Worm (Caenorhabditis elegans) whole organism, midembryonic: ENCODE measurements around the gene fbxa-192.

Experiments used
- T22C8.4 ChIP-seq: fragments of 200-800 bp; sonication (Bioruptor generic); IDR thresholded peaks from 2 replicates; pipeline ENCODE4 v1.3.6; 2022; ENCODE audit warnings: missing genetic modification characterization, missing compliant biosample characterization
- cog-1 ChIP-seq: sonication (generic microtip); optimal IDR thresholded peaks from 2 replicates; lab custom pipeline; 2016; ENCODE audit warnings: missing genetic modification characterization, missing compliant biosample characterization
- flt-1 ChIP-seq: fragments of 200-800 bp; sonication (Bioruptor generic); IDR thresholded peaks from 2 replicates; pipeline ENCODE4 v1.3.6; 2022; ENCODE audit warnings: missing genetic modification characterization, missing compliant biosample characterization
- klf-2 ChIP-seq: fragments of 200-800 bp; sonication (Bioruptor generic); conservative IDR thresholded peaks from 2 replicates; pipeline ENCODE4 v1.3.6; 2022; ENCODE audit warnings: missing genetic modification reagents, missing genetic modification characterization, missing compliant biosample characterization
- med-1 ChIP-seq: sonication (generic microtip); optimal IDR thresholded peaks from 2 replicates; lab custom pipeline; 2017; ENCODE audit warnings: missing genetic modification characterization, mild to moderate bottlenecking, missing compliant biosample characterization, antibody characterized with exemption, missing genetic modification reagents; ENCODE audit not compliant: insufficient read depth
- ref-1 ChIP-seq: fragments of 200-800 bp; sonication (Bioruptor generic); conservative IDR thresholded peaks from 2 replicates; pipeline ENCODE4 v1.3.6; 2022; ENCODE audit warnings: missing genetic modification reagents, missing genetic modification characterization, missing compliant biosample characterization
- tab-1 ChIP-seq: fragments of 200-800 bp; sonication (Bioruptor generic); IDR thresholded peaks from 2 replicates; pipeline ENCODE4 v1.3.6; 2022; ENCODE audit warnings: missing genetic modification characterization, missing compliant biosample characterization
- ztf-23 ChIP-seq: fragments of 200-800 bp; sonication (Bioruptor generic); IDR thresholded peaks from 2 replicates; pipeline ENCODE4 v1.3.6; 2022; ENCODE audit warnings: missing genetic modification reagents, missing genetic modification characterization, missing compliant biosample characterization
- ztf-29 ChIP-seq: fragments of 200-800 bp; sonication (Bioruptor generic); IDR thresholded peaks from 2 replicates; pipeline ENCODE4 v1.3.6; 2022; ENCODE audit warnings: missing genetic modification reagents, missing genetic modification characterization, missing compliant biosample characterization

Gene fbxa-192

ce11 chrV:17676553-17676952 is 26.2 kb upstream of the fbxa-192 start, which contains the start of gene str-92:
Gene str-92, minus strand, starts transcription at chrV:17676653.
- TF ChIP-seq T22C8.4 (GFP tag; lab: Robert Waterston, UW) (no peak), flt-1 (GFP tag; lab: Robert Waterston, UW) (no peak), cog-1 (no peak), ref-1 (GFP tag; lab: Robert Waterston, UW) (no peak), klf-2 (GFP tag; lab: Robert Waterston, UW) (no peak), ztf-29 (GFP tag; lab: Robert Waterston, UW) (no peak), med-1 (GFP tag; lab: Kevin White, UChicago) (no peak), tab-1 (GFP tag; lab: Robert Waterston, UW) (no peak), ztf-23 (GFP tag; lab: Robert Waterston, UW) (no peak)

- no peak for TF ChIP-seq med-1 (GFP tag; lab: Kevin White, UChicago)
- TF ChIP-seq flt-1 (GFP tag; lab: Robert Waterston, UW), result no peak
- TF ChIP-seq ztf-23 (GFP tag; lab: Robert Waterston, UW), result no peak
- TF ChIP-seq klf-2 (GFP tag; lab: Robert Waterston, UW), result no peak
- TF ChIP-seq cog-1, result no peak
- TF ChIP-seq T22C8.4 (GFP tag; lab: Robert Waterston, UW), result no peak
- TF ChIP-seq tab-1 (GFP tag; lab: Robert Waterston, UW), result no peak
- TF ChIP-seq ztf-29 (GFP tag; lab: Robert Waterston, UW), result no peak
- TF ChIP-seq ref-1 (GFP tag; lab: Robert Waterston, UW), result no peak
Measured at ce11 chrV:17673343-17673742, 23.0 kb upstream of the fbxa-192 start, which contains the start of gene str-93. Gene str-93, minus strand, starts transcription at chrV:17673443.

ce11 chrV:17668531-17668930 is 18.2 kb upstream of the fbxa-192 start, which contains the start of gene str-89:
Gene str-89, plus strand, starts transcription at chrV:17668831.
- TF ChIP-seq T22C8.4 (GFP tag; lab: Robert Waterston, UW), result no peak
- no peak for TF ChIP-seq tab-1 (GFP tag; lab: Robert Waterston, UW)
- no peak for TF ChIP-seq klf-2 (GFP tag; lab: Robert Waterston, UW)
- no peak for TF ChIP-seq cog-1
- no peak for TF ChIP-seq flt-1 (GFP tag; lab: Robert Waterston, UW)
- no peak for TF ChIP-seq ref-1 (GFP tag; lab: Robert Waterston, UW)
- no peak for TF ChIP-seq ztf-29 (GFP tag; lab: Robert Waterston, UW)
- TF ChIP-seq ztf-23 (GFP tag; lab: Robert Waterston, UW), result no peak
- TF ChIP-seq med-1 (GFP tag; lab: Kevin White, UChicago), result no peak

- TF ChIP-seq med-1 (GFP tag; lab: Kevin White, UChicago) (no peak), klf-2 (GFP tag; lab: Robert Waterston, UW) (no peak), ztf-23 (GFP tag; lab: Robert Waterston, UW) (no peak), ztf-29 (GFP tag; lab: Robert Waterston, UW) (no peak), T22C8.4 (GFP tag; lab: Robert Waterston, UW) (no peak), tab-1 (GFP tag; lab: Robert Waterston, UW) (no peak), ref-1 (GFP tag; lab: Robert Waterston, UW) (no peak), cog-1 (no peak), flt-1 (GFP tag; lab: Robert Waterston, UW) (no peak)
Measured at ce11 chrV:17667676-17668075, 17.3 kb upstream of the fbxa-192 start, which contains the start of gene F59A1.12. Gene F59A1.12, minus strand, starts transcription at chrV:17667776.

ce11 chrV:17665906-17666305 is 15.6 kb upstream of the fbxa-192 start, which contains the start of gene F59A1.11:
Gene F59A1.11, minus strand, starts transcription at chrV:17666006.
- TF ChIP-seq tab-1 (GFP tag; lab: Robert Waterston, UW) (no peak), flt-1 (GFP tag; lab: Robert Waterston, UW) (no peak), cog-1 (no peak), ztf-23 (GFP tag; lab: Robert Waterston, UW) (no peak), T22C8.4 (GFP tag; lab: Robert Waterston, UW) (no peak), med-1 (GFP tag; lab: Kevin White, UChicago) (no peak), ref-1 (GFP tag; lab: Robert Waterston, UW) (no peak), klf-2 (GFP tag; lab: Robert Waterston, UW) (no peak), ztf-29 (GFP tag; lab: Robert Waterston, UW) (no peak)

ce11 chrV:17664367-17664766 is 14.0 kb upstream of the fbxa-192 start:
- TF ChIP-seq cog-1 (no peak), med-1 (GFP tag; lab: Kevin White, UChicago) (no peak), flt-1 (GFP tag; lab: Robert Waterston, UW) (no peak), ztf-29 (GFP tag; lab: Robert Waterston, UW) (no peak), ref-1 (GFP tag; lab: Robert Waterston, UW) (no peak), T22C8.4 (GFP tag; lab: Robert Waterston, UW) (no peak), ztf-23 (GFP tag; lab: Robert Waterston, UW) (no peak), tab-1 (GFP tag; lab: Robert Waterston, UW) (no peak), klf-2 (GFP tag; lab: Robert Waterston, UW) (no peak)

ce11 chrV:17662260-17662659 is 11.9 kb upstream of the fbxa-192 start:
- no peak for TF ChIP-seq med-1 (GFP tag; lab: Kevin White, UChicago)
- TF ChIP-seq tab-1 (GFP tag; lab: Robert Waterston, UW), result no peak
- no peak for TF ChIP-seq T22C8.4 (GFP tag; lab: Robert Waterston, UW)
- TF ChIP-seq ztf-23 (GFP tag; lab: Robert Waterston, UW), result no peak
- no peak for TF ChIP-seq cog-1
- TF ChIP-seq ztf-29 (GFP tag; lab: Robert Waterston, UW), result no peak
- no peak for TF ChIP-seq ref-1 (GFP tag; lab: Robert Waterston, UW)
- no peak for TF ChIP-seq flt-1 (GFP tag; lab: Robert Waterston, UW)
- no peak for TF ChIP-seq klf-2 (GFP tag; lab: Robert Waterston, UW)

ce11 chrV:17660003-17660402 is 9.7 kb upstream of the fbxa-192 start, which contains the start of gene dgat-2:
Gene dgat-2, plus strand, starts transcription at chrV:17660303.
- TF ChIP-seq klf-2 (GFP tag; lab: Robert Waterston, UW), result no peak
- TF ChIP-seq cog-1, result no peak
- TF ChIP-seq ztf-23 (GFP tag; lab: Robert Waterston, UW), result no peak
- no peak for TF ChIP-seq ref-1 (GFP tag; lab: Robert Waterston, UW)
- TF ChIP-seq ztf-29 (GFP tag; lab: Robert Waterston, UW), result no peak
- no peak for TF ChIP-seq T22C8.4 (GFP tag; lab: Robert Waterston, UW)
- TF ChIP-seq flt-1 (GFP tag; lab: Robert Waterston, UW), result no peak
- no peak for TF ChIP-seq med-1 (GFP tag; lab: Kevin White, UChicago)
- TF ChIP-seq tab-1 (GFP tag; lab: Robert Waterston, UW), result no peak
